Worm (Caenorhabditis elegans): ENCODE measurements around the gene sri-73.

DNA sequence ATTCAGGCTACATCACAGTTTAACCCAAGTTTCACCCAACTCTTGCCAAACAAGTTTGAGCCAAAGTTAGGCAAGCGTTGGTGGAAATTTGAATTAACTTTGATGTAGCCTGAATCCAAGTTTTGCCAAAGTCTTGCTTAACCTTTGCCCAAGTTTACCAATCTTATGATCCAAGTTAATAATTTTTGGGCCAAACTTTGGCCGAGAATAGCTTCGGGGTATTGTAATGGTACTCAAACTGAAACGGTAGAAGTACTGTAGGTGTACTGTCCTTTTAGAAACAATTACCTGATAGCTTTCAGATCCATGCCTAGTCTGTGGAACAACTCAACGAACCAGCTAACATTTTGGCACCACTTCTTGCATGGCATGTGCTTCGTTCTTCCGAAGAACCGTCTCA, 34.3 kb upstream of the sri-73 start, which contains the start of gene nhr-251:
- TF ChIP-seq W03F9.2 (tag; optimal IDR thresholded peaks at IDR 0.05) (no peak), him-1 (tag; optimal IDR thresholded peaks at IDR 0.05) (no peak), dao-5 (tag; optimal IDR thresholded peaks at IDR 0.05) (no peak)
